Worm (Caenorhabditis elegans) whole organism, mixed stage, embryonic: ENCODE measurements around the gene vit-4.

Experiments used
- bed-3 ChIP-seq: fragments of 200-800 bp; sonication (Bioruptor generic); optimal IDR thresholded peaks from 3 replicates; lab custom pipeline; 2018; ENCODE audit warnings: mild to moderate bottlenecking, missing genetic modification characterization, moderate library complexity, missing compliant biosample characterization
- nhr-12 ChIP-seq: fragments of 150-350 bp; optimal IDR thresholded peaks from 2 replicates; lab custom pipeline; 2014; ENCODE audit warnings: missing biosample characterization, missing genetic modification characterization
- pha-4 ChIP-seq: fragments of 150-350 bp; optimal IDR thresholded peaks from 2 replicates; lab custom pipeline; 2018; ENCODE audit warnings: missing biosample characterization, missing genetic modification reagents, missing genetic modification characterization
- snpc-4 ChIP-seq: fragments of 150-350 bp; optimal IDR thresholded peaks from 2 replicates; lab custom pipeline; 2014; ENCODE audit warnings: missing biosample characterization, missing genetic modification characterization
- tbx-8 ChIP-seq: fragments of 200-800 bp; sonication (Bioruptor generic); optimal IDR thresholded peaks from 2 replicates; lab custom pipeline; 2018; ENCODE audit warnings: mild to moderate bottlenecking, missing genetic modification characterization, moderate library complexity, missing compliant biosample characterization

ce11 chrX:3547828-3548227 lies 15.9 kb downstream of the vit-4 start:
- no peak for TF ChIP-seq snpc-4
- TF ChIP-seq bed-3, result no peak
- no peak for TF ChIP-seq tbx-8 (GFP tag; lab: Kevin White, UChicago)
- no peak for TF ChIP-seq nhr-12 (tag; lab: Kevin White, UChicago)
- no peak for TF ChIP-seq pha-4 (tag; lab: Kevin White, UChicago)
